Fruit fly (Drosophila melanogaster): ENCODE data around the gene CheB98a.

dm6 chr3R:28831626-28832267, 25.2 kb downstream of the CheB98a start, which contains the start of gene WASp:
- TF ChIP-seq pad (GFP tag; optimal IDR thresholded peaks at IDR 0.05) (peak; percentile 18), CG33017 (tag; optimal IDR thresholded peaks at IDR 0.05) (peak; percentile 32), cnc (optimal IDR thresholded peaks at IDR 0.05) (no peak), kay (GFP tag; ENCODE audit: borderline replicate concordance) (no peak), tj (GFP tag; optimal IDR thresholded peaks at IDR 0.05) (peak; percentile 5), CG14711 (tag; optimal IDR thresholded peaks at IDR 0.05) (peak; percentile 33), cic (GFP tag; optimal IDR thresholded peaks at IDR 0.05) (peak; percentile 14), toe (GFP tag; optimal IDR thresholded peaks at IDR 0.05) (peak; percentile 2)
